Fruit fly (Drosophila melanogaster): ENCODE data around the gene CG3119.

Gene CG3119

DNA sequence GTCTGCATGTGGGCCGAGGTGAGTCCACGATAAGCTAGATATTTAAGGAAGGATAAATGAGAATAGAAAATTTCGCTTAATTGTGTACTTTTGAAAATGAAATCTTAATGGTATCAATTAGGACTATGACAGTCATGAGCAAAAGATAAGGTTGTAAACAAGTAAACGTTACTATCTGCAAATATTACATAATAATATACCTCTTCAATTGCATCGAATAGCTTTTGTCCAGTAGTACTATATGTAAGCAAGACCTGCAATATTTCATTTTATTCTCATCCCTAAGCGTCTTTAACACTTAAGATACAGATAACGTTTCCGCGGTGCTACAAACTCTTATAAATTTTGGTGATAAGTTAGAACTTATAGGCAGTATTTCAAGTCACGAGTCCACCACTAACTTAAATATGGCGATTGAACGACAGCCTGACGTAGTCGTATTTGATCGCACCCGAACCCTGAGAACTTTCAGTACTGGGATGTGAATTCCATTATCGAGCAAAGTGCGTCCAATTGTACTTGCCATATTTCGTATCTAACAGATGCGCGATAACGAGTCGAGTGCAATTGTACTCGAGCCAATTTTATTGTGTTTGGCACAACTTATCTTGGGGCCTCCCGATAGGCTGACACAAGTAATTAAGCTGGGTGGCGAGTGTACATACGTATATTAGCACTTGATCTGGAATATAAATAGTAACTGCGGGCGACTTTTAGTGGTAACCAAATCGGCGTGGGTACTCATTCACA, 28.1 kb upstream of the CG3119 start:
- TF ChIP-seq Hnf4 (GFP tag; optimal IDR thresholded peaks at IDR 0.05) (peak; percentile 12), Rel (GFP tag; optimal IDR thresholded peaks at IDR 0.05) (no peak), Rel (tag; optimal IDR thresholded peaks at IDR 0.05) (peak; percentile 51), dsf (GFP tag; optimal IDR thresholded peaks at IDR 0.05; ENCODE audit: borderline replicate concordance) (no peak)

DNA sequence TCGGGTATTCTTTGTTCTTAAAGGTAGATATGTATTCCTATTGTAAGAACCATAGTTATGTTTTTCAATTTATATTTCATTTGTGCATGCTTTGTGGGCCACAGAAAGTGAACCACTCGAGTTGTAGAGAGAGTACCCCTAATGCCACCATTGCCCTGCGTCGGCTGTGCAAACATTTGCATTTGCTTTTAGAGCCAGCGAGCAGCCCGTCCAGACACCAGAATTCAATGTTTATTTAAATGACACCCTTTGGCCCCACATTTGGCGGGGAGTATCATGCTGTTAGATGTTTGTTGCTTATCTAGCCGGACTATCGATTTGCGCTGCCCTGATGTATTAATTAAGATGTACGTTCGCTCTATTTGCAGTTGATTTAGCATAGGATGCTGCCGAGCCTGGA, 27.0 kb upstream of the CG3119 start:
- no peak for TF ChIP-seq tai (GFP tag; optimal IDR thresholded peaks at IDR 0.05)
- peak; percentile 18 for TF ChIP-seq h (GFP tag; optimal IDR thresholded peaks at IDR 0.05)
- no peak for TF ChIP-seq ey (GFP tag; optimal IDR thresholded peaks at IDR 0.05)
- no peak for TF ChIP-seq dl (GFP tag; optimal IDR thresholded peaks at IDR 0.05; ENCODE audit: insufficient read depth in 1 of 2, partially characterized antibody in 2 of 2)
- TF ChIP-seq rgr (GFP tag; optimal IDR thresholded peaks at IDR 0.05): peak; percentile 34
- no peak for TF ChIP-seq pan (optimal IDR thresholded peaks at IDR 0.05)
- TF ChIP-seq usp (GFP tag; optimal IDR thresholded peaks at IDR 0.05): no peak
- TF ChIP-seq Myc (optimal IDR thresholded peaks at IDR 0.05): no peak
- no peak for TF ChIP-seq psq (GFP tag; optimal IDR thresholded peaks at IDR 0.05)
- TF ChIP-seq brk (GFP tag; optimal IDR thresholded peaks at IDR 0.05): no peak
- peak; percentile 52 for TF ChIP-seq Hr83 (GFP tag; optimal IDR thresholded peaks at IDR 0.05; ENCODE audit: poor library complexity, severe bottlenecking)
- no peak for TF ChIP-seq N (GFP tag; optimal IDR thresholded peaks at IDR 0.05)
- no peak for TF ChIP-seq Dfd (GFP tag; optimal IDR thresholded peaks at IDR 0.05)
- no peak for TF ChIP-seq dsf (GFP tag; optimal IDR thresholded peaks at IDR 0.05; ENCODE audit: borderline replicate concordance)
- TF ChIP-seq foxo (GFP tag; optimal IDR thresholded peaks at IDR 0.05): no peak

DNA sequence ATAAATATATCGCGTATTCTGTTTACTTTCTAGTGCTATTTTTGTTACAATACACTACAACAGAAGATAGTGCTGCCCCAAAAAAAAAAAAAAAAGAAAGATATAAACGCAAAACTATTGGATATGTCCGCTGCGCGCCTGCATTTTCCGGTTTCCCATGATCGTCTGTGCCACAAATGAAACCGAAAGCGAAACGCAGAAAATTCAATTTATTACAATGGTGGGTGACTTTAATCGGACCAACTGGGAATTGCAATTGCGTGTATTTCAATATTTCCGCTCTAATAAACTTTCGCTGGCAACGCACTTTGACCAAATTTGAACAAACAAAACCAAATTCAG, 25.0 kb upstream of the CG3119 start:
- no peak for TF ChIP-seq CG32264 (GFP tag; optimal IDR thresholded peaks at IDR 0.05)
- no peak for TF ChIP-seq CG9705 (GFP tag; optimal IDR thresholded peaks at IDR 0.05)
- no peak for TF ChIP-seq sage (GFP tag; optimal IDR thresholded peaks at IDR 0.05)
- no peak for TF ChIP-seq ey (GFP tag; optimal IDR thresholded peaks at IDR 0.05)

DNA sequence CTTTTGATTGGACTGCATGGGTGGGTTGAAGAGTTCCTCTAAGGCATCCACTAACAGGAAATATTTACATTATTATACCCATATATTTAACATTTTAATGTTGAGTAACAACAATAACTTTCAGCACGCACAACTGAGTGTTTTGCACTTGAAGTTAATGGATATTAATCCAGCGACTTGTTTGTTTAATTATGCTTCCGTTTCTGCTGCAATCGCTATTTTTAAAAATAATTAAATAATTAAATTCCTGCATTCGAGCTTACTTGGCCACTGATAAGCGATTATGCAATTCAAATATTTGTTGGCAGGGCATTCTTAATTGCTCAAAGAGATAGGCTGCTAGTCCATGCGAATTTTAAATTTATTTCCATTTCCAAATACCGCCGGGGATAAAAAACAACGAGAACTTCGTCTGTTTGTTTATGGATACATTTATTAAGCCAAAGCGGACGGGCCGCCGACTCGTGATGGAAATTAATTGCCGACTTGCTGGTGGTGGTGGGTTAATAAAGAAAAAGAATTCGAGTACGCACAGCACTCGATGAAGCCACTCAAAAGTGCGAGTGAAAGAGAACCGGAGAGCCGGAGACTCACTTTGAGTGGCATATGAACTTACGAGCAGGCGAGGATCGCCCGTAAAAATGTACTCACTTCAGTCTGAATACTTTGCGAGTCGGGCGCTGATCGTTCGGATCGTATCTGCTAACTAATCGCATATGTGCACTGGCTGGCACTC, 24.4 kb upstream of the CG3119 start:
- TF ChIP-seq CG9705 (GFP tag; optimal IDR thresholded peaks at IDR 0.05): no peak
- no peak for TF ChIP-seq Rel (GFP tag; optimal IDR thresholded peaks at IDR 0.05)
- no peak for TF ChIP-seq Rel (tag; optimal IDR thresholded peaks at IDR 0.05)
- peak; percentile 76 for TF ChIP-seq Dif (GFP tag; optimal IDR thresholded peaks at IDR 0.05; ENCODE audit: partially characterized antibody)
- TF ChIP-seq h (GFP tag; optimal IDR thresholded peaks at IDR 0.05): peak; percentile 1
- TF ChIP-seq fru (GFP tag; optimal IDR thresholded peaks at IDR 0.05): peak; percentile 25
- peak in 1 of 2 experiments; percentile 2 for TF ChIP-seq foxo (GFP tag; optimal IDR thresholded peaks at IDR 0.05)
- no peak for TF ChIP-seq dmrt93B (GFP tag; optimal IDR thresholded peaks at IDR 0.05)
- peak; percentile 47 to 53 for TF ChIP-seq dl (GFP tag; optimal IDR thresholded peaks at IDR 0.05; ENCODE audit: insufficient read depth in 1 of 2, partially characterized antibody in 2 of 2)
- TF ChIP-seq rgr (GFP tag; optimal IDR thresholded peaks at IDR 0.05): peak; percentile 8

DNA sequence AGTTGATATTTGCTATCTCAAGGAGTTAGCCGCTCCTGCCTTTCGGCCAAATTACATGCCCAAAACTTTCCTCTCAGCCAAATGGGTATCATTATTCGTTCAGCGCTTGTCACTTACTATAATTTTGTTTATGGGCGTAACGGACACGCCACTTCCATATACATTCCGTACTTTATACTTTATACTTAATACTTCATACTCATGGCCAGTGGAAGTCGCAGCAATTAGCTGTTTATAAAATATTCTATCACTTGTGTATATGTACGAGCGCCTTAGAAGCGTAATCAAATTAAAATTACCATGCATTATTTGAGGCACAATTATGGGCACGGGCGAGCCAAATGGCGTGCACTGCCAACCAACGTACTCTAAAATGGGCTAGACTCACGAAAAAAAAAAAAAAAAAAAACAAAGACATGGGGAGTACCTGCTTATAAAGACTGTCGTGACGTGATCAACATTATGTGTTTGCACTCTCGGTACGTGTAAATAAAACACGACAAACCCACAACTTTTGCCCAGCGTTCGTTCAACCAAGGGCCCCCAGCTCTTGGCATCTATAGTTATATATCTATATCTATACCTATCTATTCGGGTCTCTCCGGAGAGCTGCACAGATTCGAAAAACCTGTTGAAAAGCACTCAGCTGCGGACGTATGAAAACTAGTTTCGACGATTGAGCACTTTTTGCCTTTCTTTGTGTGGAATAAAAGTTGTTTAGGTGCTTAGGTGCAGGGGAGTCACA, 23.7 kb upstream of the CG3119 start:
- TF ChIP-seq CG32264 (GFP tag; optimal IDR thresholded peaks at IDR 0.05): no peak
- TF ChIP-seq Hr83 (GFP tag; optimal IDR thresholded peaks at IDR 0.05; ENCODE audit: poor library complexity, severe bottlenecking): peak; percentile 32

DNA sequence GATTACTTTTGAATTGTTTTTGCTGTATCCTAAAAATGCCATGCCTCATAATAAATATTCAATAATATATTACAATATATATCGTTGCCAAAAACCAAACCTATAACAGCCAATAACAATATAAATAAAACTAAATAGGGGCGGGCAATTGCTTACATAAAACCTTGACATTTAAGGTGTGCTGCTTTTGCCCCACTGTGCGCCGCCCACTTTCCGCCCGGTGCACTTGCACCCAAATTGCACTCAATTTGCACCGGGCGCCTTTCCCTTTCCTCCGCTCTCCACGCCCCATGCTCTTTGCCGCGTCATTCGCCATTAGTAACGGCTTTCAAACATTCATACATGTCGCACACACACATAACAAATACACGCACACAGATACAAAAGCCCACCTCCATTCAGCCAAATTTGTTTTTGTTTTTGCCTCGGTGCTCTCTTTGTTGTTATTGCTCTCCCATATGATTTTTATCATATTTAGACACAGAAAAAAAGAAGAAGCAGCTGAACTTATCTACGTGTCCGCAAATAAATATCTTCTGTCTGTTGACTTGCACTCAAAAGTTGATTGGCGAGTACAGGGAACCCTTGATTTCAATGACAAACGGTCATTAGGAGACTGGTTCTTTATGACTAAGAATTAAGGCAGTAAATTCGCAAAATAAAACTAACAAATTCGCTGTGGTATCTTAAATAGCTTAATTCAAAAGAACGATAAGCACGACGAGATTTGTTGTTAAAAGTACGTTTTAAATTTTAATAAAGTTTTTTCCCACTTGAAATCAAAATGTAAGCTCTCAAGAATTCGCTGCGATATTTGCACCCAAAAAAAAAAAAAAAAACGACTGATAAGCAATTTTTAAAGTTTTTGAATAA, 20.5 kb upstream of the CG3119 start:
- peak; percentile 18 for TF ChIP-seq HLH106 (tag; optimal IDR thresholded peaks at IDR 0.05)
- peak; percentile 45 for TF ChIP-seq tai (GFP tag; optimal IDR thresholded peaks at IDR 0.05)
- TF ChIP-seq Rel (GFP tag; optimal IDR thresholded peaks at IDR 0.05): no peak
- TF ChIP-seq Rel (tag; optimal IDR thresholded peaks at IDR 0.05): peak; percentile 17
- peak; percentile 2 for TF ChIP-seq Sp1 (GFP tag; optimal IDR thresholded peaks at IDR 0.05)
- peak; percentile 51 for TF ChIP-seq CrebA (GFP tag; optimal IDR thresholded peaks at IDR 0.05; ENCODE audit: borderline replicate concordance)
- TF ChIP-seq h (GFP tag; optimal IDR thresholded peaks at IDR 0.05): peak; percentile 39
- TF ChIP-seq Dfd (GFP tag; optimal IDR thresholded peaks at IDR 0.05): peak; percentile 15
- peak in 1 of 2 experiments; percentile 41 for TF ChIP-seq foxo (GFP tag; optimal IDR thresholded peaks at IDR 0.05)
- TF ChIP-seq woc (GFP tag; optimal IDR thresholded peaks at IDR 0.05): peak; percentile 47
- TF ChIP-seq dsf (GFP tag; optimal IDR thresholded peaks at IDR 0.05; ENCODE audit: borderline replicate concordance): no peak
- TF ChIP-seq CG9705 (GFP tag; optimal IDR thresholded peaks at IDR 0.05): no peak
- peak; percentile 22 for TF ChIP-seq rgr (GFP tag; optimal IDR thresholded peaks at IDR 0.05)
- TF ChIP-seq sage (GFP tag; optimal IDR thresholded peaks at IDR 0.05): no peak
- TF ChIP-seq Hnf4 (GFP tag; optimal IDR thresholded peaks at IDR 0.05): peak; percentile 17
- TF ChIP-seq sv (GFP tag; optimal IDR thresholded peaks at IDR 0.05): no peak
- TF ChIP-seq CG32264 (GFP tag; optimal IDR thresholded peaks at IDR 0.05): peak; percentile 23
- TF ChIP-seq GATAd (GFP tag; optimal IDR thresholded peaks at IDR 0.05): no peak
- TF ChIP-seq N (GFP tag; optimal IDR thresholded peaks at IDR 0.05): no peak
- TF ChIP-seq Jra (GFP tag; optimal IDR thresholded peaks at IDR 0.05): peak; percentile 43
- no peak for TF ChIP-seq dmrt93B (GFP tag; optimal IDR thresholded peaks at IDR 0.05)

Data from whole organism, wandering third instar larva.